Worm (Caenorhabditis elegans) whole organism, early embryonic: ENCODE data around the gene sqv-7.

ENCODE experiments used
- B0310.2 ChIP-seq: sonication (generic microtip); optimal IDR thresholded peaks from 2 replicates; lab custom pipeline; 2016; ENCODE audit warnings: mild to moderate bottlenecking, missing genetic modification characterization, missing compliant biosample characterization
- F13C5.2 ChIP-seq: sonication (generic microtip); optimal IDR thresholded peaks from 2 replicates; lab custom pipeline; 2017; ENCODE audit warnings: mild to moderate bottlenecking, missing genetic modification characterization, inconsistent platforms, missing compliant biosample characterization
- ama-1 ChIP-seq: fragments of 150-350 bp; optimal IDR thresholded peaks from 2 replicates; lab custom pipeline; 2014
- flt-1 ChIP-seq: fragments of 200-800 bp; sonication (Bioruptor generic); IDR thresholded peaks from 2 replicates; pipeline ENCODE4 v1.3.6; 2022; ENCODE audit warnings: missing genetic modification characterization, missing compliant biosample characterization
- sea-1 ChIP-seq: fragments of 200-800 bp; sonication (Bioruptor generic); conservative IDR thresholded peaks from 2 replicates; pipeline ENCODE4 v1.3.6; 2022; ENCODE audit warnings: missing genetic modification characterization, missing compliant biosample characterization

- no peak for TF ChIP-seq flt-1
- no peak for TF ChIP-seq ama-1 (lab: Kevin White, UChicago)
- no peak for TF ChIP-seq sea-1
- TF ChIP-seq F13C5.2 (tag; lab: Kevin White, UChicago), result no peak
- no peak for TF ChIP-seq B0310.2 (tag; lab: Kevin White, UChicago)
Observed at ce11 chrII:6967618-6968017, 44.9 kb downstream of the sqv-7 start, which contains the start of gene eif-2Bgamma.
